Worm (Caenorhabditis elegans) whole organism, mixed stage, embryonic: ENCODE data around the gene dnj-3.

Experiments used
- bed-3 ChIP-seq: fragments of 200-800 bp; sonication (Bioruptor generic); optimal IDR thresholded peaks from 3 replicates; lab custom pipeline; 2018; ENCODE audit warnings: mild to moderate bottlenecking, missing genetic modification characterization, moderate library complexity, missing compliant biosample characterization
- drap-1 ChIP-seq: fragments of 200-800 bp; sonication (Bioruptor generic); optimal IDR thresholded peaks from 3 replicates; lab custom pipeline; 2018; ENCODE audit warnings: mild to moderate bottlenecking, missing genetic modification characterization, missing compliant biosample characterization
- elt-1 ChIP-seq: sonication (generic microtip); optimal IDR thresholded peaks from 2 replicates; lab custom pipeline; 2017; ENCODE audit warnings: missing genetic modification characterization, mild to moderate bottlenecking, missing compliant biosample characterization, antibody characterized with exemption, moderate library complexity, borderline replicate concordance; ENCODE audit not compliant: insufficient read depth
- lin-13 ChIP-seq: fragments of 150-350 bp; optimal IDR thresholded peaks from 2 replicates; lab custom pipeline; 2014; ENCODE audit warnings: missing biosample characterization, missing genetic modification characterization
- nhr-237 ChIP-seq: fragments of 150-350 bp; optimal IDR thresholded peaks from 2 replicates; lab custom pipeline; 2014; ENCODE audit warnings: missing biosample characterization, missing genetic modification characterization
- nhr-28 ChIP-seq: fragments of 150-350 bp; optimal IDR thresholded peaks from 2 replicates; lab custom pipeline; 2014; ENCODE audit warnings: missing biosample characterization, missing genetic modification characterization
- sptf-1 ChIP-seq: sonication (generic microtip); optimal IDR thresholded peaks from 2 replicates; lab custom pipeline; 2017; ENCODE audit warnings: mild to moderate bottlenecking, missing genetic modification characterization, moderate library complexity, missing compliant biosample characterization

DNA sequence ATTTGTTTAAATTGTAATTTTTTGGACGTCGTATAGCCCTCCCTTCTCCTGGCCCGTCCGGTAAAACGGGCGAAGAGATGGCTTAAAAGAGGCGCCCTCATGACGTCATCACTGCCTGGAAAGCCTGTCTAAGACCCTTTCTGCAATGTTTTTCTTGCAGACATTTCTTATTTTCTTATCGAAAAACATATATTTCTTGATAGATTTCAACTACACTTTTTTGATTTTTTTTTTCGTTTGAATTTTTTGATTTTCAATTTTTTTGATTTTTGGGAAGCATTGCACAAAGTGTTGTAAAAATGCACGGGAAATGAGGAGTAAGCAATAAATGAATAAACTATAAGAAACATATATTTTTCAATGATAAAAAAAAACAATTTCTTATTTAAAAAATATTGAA lies 45.5 kb downstream of the dnj-3 start, which contains the start of gene T01G5.6:
- no peak for TF ChIP-seq nhr-237 (tag; lab: Kevin White, UChicago)
- TF ChIP-seq elt-1 (tag; lab: Kevin White, UChicago) = no peak
- TF ChIP-seq lin-13 (tag; lab: Kevin White, UChicago) = no peak
- no peak for TF ChIP-seq nhr-28 (tag; lab: Kevin White, UChicago)
- no peak for TF ChIP-seq drap-1
- TF ChIP-seq sptf-1 (tag; lab: Kevin White, UChicago) = no peak
- no peak for TF ChIP-seq bed-3 (GFP tag; lab: Kevin White, UChicago)
